Worm (Caenorhabditis elegans) whole organism, L2 larva: ENCODE measurements around the gene ZK228.13.

Experiments used
- R02D3.7 ChIP-seq: fragments of 150-350 bp; optimal IDR thresholded peaks from 2 replicates; lab custom pipeline; 2014; ENCODE audit warnings: missing biosample characterization, missing genetic modification characterization
- lsy-2 ChIP-seq, 2 experiments: fragments of 150-350 bp in 1 of 2; sonication (generic microtip) in 1 of 2; optimal IDR thresholded peaks; 2 replicates each; lab custom pipeline; 2014 to 2017; ENCODE audit warnings: missing biosample characterization in 2 of 2, missing genetic modification characterization in 2 of 2
- nhr-6 ChIP-seq: fragments of 150-350 bp; optimal IDR thresholded peaks from 2 replicates; lab custom pipeline; 2014; ENCODE audit warnings: missing biosample characterization, missing genetic modification characterization
- unc-62 ChIP-seq: fragments of 150-350 bp; optimal IDR thresholded peaks from 2 replicates; lab custom pipeline; 2014; ENCODE audit warnings: missing biosample characterization, missing genetic modification reagents, missing genetic modification characterization
- ztf-11 ChIP-seq: sonication (generic microtip); optimal IDR thresholded peaks from 2 replicates; lab custom pipeline; 2017; ENCODE audit warnings: missing biosample characterization, missing genetic modification characterization

ce11 chrV:18487158-18487557, 19.2 kb upstream of the ZK228.13 start, which contains the start of gene Y51A2D.18:
- TF ChIP-seq unc-62 (no peak), ztf-11 (tag; lab: Kevin White, UChicago) (no peak), nhr-6 (no peak), R02D3.7 (tag; lab: Kevin White, UChicago) (no peak), lsy-2 (tag; optimal IDR thresholded peaks at IDR 0.05; lab: Kevin White, UChicago) (no peak)
